ENCODE assay signal across 2 worm cellular contexts in genomic region chrV:10942161-10942560, ce11.
TF ChIP-seq lines count a peak whose summit lies in the region.

TSS of gene zip-9 (plus strand) at chrV:10942461.

TF ChIP-seq in whole organism, L4 larva, 104 proteins besides CTCF, POLR2A, EP300 and RAD21:
- no peak for TF ChIP-seq hlh-11 (tag; optimal IDR thresholded peaks at IDR 0.05; lab: Kevin White, UChicago)
- 0 out of 2 replicates have a peak, but pooled peaks have one; percentile 18 for TF ChIP-seq Y75B8A.6 (GFP tag; IDR thresholded peaks at IDR 0.05; lab: Robert Waterston, UW)

TF ChIP-seq in whole organism, young adult, 124 proteins besides CTCF, POLR2A, EP300 and RAD21:
- TF ChIP-seq hsf-1 (GFP tag; IDR thresholded peaks at IDR 0.05; lab: Robert Waterston, UW) (0 out of 2 replicates have a peak, but pooled peaks have one; percentile 20), die-1 (tag; optimal IDR thresholded peaks at IDR 0.05; lab: Kevin White, UChicago) (no peak), F37B4.10 (GFP tag; IDR thresholded peaks at IDR 0.05; lab: Robert Waterston, UW) (0 out of 2 replicates have a peak, but pooled peaks have one; percentile 76)
